Fruit fly (Drosophila melanogaster): ENCODE data around the gene dati.

The dati gene

dm6 chr4:406330-406729 is 10.9 kb upstream of the dati start:
- no peak for TF ChIP-seq tai (GFP tag; optimal IDR thresholded peaks at IDR 0.05)

DNA sequence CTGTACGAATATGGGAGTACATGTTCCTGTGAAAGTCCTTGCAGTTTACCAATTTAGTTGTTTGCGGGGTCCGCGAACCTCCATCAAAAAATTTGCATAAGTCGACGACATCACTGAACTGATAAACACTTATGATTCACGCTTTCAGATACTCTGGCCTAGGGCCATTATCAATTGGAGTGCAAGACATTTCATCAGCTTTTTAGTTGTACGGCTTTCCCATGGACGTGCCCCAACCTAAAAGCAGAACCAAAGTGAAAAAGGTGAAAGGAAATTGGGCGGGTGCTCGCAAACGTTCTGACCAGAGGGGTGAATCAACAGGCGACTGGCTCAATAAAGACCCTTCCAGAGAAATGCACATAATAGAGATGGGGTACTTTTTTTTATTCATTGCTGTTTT is 9.8 kb upstream of the dati start:
- TF ChIP-seq HLH106 (tag; optimal IDR thresholded peaks at IDR 0.05) (no peak), usp (GFP tag; optimal IDR thresholded peaks at IDR 0.05) (no peak), dmrt93B (GFP tag; optimal IDR thresholded peaks at IDR 0.05) (no peak), foxo (GFP tag; optimal IDR thresholded peaks at IDR 0.05) (no peak), CG32264 (GFP tag; optimal IDR thresholded peaks at IDR 0.05) (no peak), tai (GFP tag; optimal IDR thresholded peaks at IDR 0.05) (no peak)

- TF ChIP-seq sv (GFP tag; optimal IDR thresholded peaks at IDR 0.05) = no peak
- TF ChIP-seq h (GFP tag; optimal IDR thresholded peaks at IDR 0.05) = peak; percentile 0
- no peak for TF ChIP-seq Abd-B (GFP tag; optimal IDR thresholded peaks at IDR 0.05)
- TF ChIP-seq Rel (GFP tag; optimal IDR thresholded peaks at IDR 0.05) = no peak
- no peak for TF ChIP-seq Rel (tag; optimal IDR thresholded peaks at IDR 0.05)
- TF ChIP-seq fru (GFP tag; optimal IDR thresholded peaks at IDR 0.05) = peak; percentile 54
- no peak for TF ChIP-seq Dfd (GFP tag; optimal IDR thresholded peaks at IDR 0.05)
- no peak for TF ChIP-seq lola (GFP tag; optimal IDR thresholded peaks at IDR 0.05)
- TF ChIP-seq jim (GFP tag; optimal IDR thresholded peaks at IDR 0.05) = no peak
- no peak for TF ChIP-seq ey (GFP tag; optimal IDR thresholded peaks at IDR 0.05)
- no peak for TF ChIP-seq Mio (GFP tag; optimal IDR thresholded peaks at IDR 0.05)
- TF ChIP-seq N (GFP tag; optimal IDR thresholded peaks at IDR 0.05) = no peak
- TF ChIP-seq OdsH (GFP tag; optimal IDR thresholded peaks at IDR 0.05) = peak; percentile 13
- TF ChIP-seq psq (GFP tag; optimal IDR thresholded peaks at IDR 0.05) = no peak
- TF ChIP-seq Sp1 (GFP tag; optimal IDR thresholded peaks at IDR 0.05) = no peak
- no peak for TF ChIP-seq HLH106 (tag; optimal IDR thresholded peaks at IDR 0.05)
- no peak for TF ChIP-seq CG9705 (GFP tag; optimal IDR thresholded peaks at IDR 0.05)
- no peak for TF ChIP-seq CrebA (GFP tag; optimal IDR thresholded peaks at IDR 0.05; ENCODE audit: borderline replicate concordance)
- no peak for TF ChIP-seq Jra (GFP tag; optimal IDR thresholded peaks at IDR 0.05)
- peak; percentile 6 for TF ChIP-seq brk (GFP tag; optimal IDR thresholded peaks at IDR 0.05)
- TF ChIP-seq CG32264 (GFP tag; optimal IDR thresholded peaks at IDR 0.05) = no peak
- TF ChIP-seq tai (GFP tag; optimal IDR thresholded peaks at IDR 0.05) = no peak
- TF ChIP-seq Dif (GFP tag; optimal IDR thresholded peaks at IDR 0.05; ENCODE audit: partially characterized antibody) = no peak
- TF ChIP-seq dl (GFP tag; optimal IDR thresholded peaks at IDR 0.05; ENCODE audit: insufficient read depth in 1 of 2, partially characterized antibody in 2 of 2) = no peak
- TF ChIP-seq Hr78 (GFP tag; optimal IDR thresholded peaks at IDR 0.05) = no peak
- no peak for TF ChIP-seq Myc (optimal IDR thresholded peaks at IDR 0.05)
- no peak for TF ChIP-seq Vsx2 (GFP tag; optimal IDR thresholded peaks at IDR 0.05; ENCODE audit: partially characterized antibody)
Measured at dm6 chr4:404325-404724, 8.9 kb upstream of the dati start.

DNA sequence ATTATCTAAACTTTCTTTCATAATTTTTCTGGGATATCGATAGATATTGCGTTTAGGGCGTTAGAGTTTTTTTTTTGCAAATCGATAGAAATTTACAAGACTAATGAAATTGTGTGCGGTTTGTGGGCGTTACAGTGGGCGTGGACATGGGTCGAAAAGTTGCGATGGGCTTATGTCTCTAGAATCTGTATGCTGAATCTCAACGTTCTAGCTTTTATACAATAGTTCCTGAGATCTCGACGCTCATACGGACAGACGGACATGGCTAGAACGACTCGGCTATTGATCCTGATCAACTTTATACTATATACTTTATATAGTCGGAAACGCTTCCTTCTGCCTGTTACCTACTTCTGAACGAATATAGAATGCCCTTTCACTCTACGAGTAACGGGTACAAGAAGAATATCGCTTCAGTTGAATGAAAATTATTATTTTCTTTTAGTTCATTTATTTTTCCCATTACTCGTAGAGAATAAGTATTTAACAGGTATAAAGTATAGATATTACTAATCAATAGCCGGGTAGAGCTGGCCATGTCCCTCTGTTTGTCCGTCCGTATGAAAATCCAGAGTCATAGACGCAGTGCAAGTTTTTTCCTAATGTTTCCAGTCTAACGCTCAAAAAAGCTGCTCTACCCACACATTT is 7.6 kb upstream of the dati start:
- TF ChIP-seq Dfd (GFP tag; optimal IDR thresholded peaks at IDR 0.05) (peak; percentile 92), CG32264 (GFP tag; optimal IDR thresholded peaks at IDR 0.05) (no peak)

DNA sequence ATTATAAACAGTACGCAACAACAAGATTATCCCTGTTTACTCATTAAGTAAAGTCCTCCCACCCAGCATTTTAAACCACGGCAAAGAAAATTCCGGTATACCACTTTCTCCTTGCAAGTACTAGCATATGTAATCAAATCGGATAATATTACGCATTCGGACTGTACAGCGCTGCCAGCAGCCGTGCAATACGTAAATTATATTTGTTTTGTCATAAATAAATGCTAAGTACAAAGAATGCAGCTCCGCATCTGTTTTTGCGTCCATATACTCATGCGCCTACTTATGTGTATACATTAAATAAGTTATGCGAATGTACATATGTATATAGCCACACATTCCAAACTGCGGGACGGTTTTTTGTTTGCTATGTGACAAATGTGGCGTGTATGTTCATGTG is 3.1 kb upstream of the dati start:
- no peak for TF ChIP-seq tai (GFP tag; optimal IDR thresholded peaks at IDR 0.05)
- no peak for TF ChIP-seq OdsH (GFP tag; optimal IDR thresholded peaks at IDR 0.05)
- TF ChIP-seq sv (GFP tag; optimal IDR thresholded peaks at IDR 0.05) = no peak

- no peak for TF ChIP-seq GATAd (GFP tag; optimal IDR thresholded peaks at IDR 0.05)
- peak; percentile 14 for TF ChIP-seq fru (GFP tag; optimal IDR thresholded peaks at IDR 0.05)
- TF ChIP-seq foxo (GFP tag; optimal IDR thresholded peaks at IDR 0.05) = peak in 1 of 2 experiments; percentile 21
- peak; percentile 11 for TF ChIP-seq h (GFP tag; optimal IDR thresholded peaks at IDR 0.05)
- TF ChIP-seq tai (GFP tag; optimal IDR thresholded peaks at IDR 0.05) = no peak
- no peak for TF ChIP-seq dl (GFP tag; optimal IDR thresholded peaks at IDR 0.05; ENCODE audit: insufficient read depth in 1 of 2, partially characterized antibody in 2 of 2)
Measured at dm6 chr4:395869-396568, 614 bp upstream of the dati start.
